Fruit fly (Drosophila melanogaster) whole organism, larva: ENCODE data around the gene CG33489.
"Not testable (repeated sequence)": the region's sequence is repeated elsewhere in the genome, so short reads cannot be mapped to it uniquely, and the experiment has no call there.

Source experiments
- noc ChIP-seq: fragments of 200-800 bp; sonication (Bioruptor generic); optimal IDR thresholded peaks from 3 replicates; lab custom pipeline; 2019; ENCODE audit warnings: missing biosample characterization, mild to moderate bottlenecking, missing genetic modification characterization, moderate library complexity

The CG33489 gene

dm6 chr3L:11593778-11594177, 16.9 kb upstream of the CG33489 start:
- TF ChIP-seq noc (tag; lab: Kevin White, UChicago): no peak

- TF ChIP-seq noc (tag; lab: Kevin White, UChicago): no peak
Measured at dm6 chr3L:11591803-11592202, 15.0 kb upstream of the CG33489 start.

dm6 chr3L:11591131-11591530, 14.3 kb upstream of the CG33489 start, which contains the start of gene CG33268:
CG33268 (minus strand) TSS chr3L:11591231.
- TF ChIP-seq noc (tag; lab: Kevin White, UChicago): no peak

- TF ChIP-seq noc (tag; lab: Kevin White, UChicago): not testable (repeated sequence)
Measured at dm6 chr3L:11589395-11589794, 12.6 kb upstream of the CG33489 start, which contains the start of gene CG7377. CG7377 (plus strand) TSS chr3L:11589695.

- no peak for TF ChIP-seq noc (tag; lab: Kevin White, UChicago)
Measured at dm6 chr3L:11588594-11588993, 11.8 kb upstream of the CG33489 start.

- TF ChIP-seq noc (tag; lab: Kevin White, UChicago): no peak
Measured at dm6 chr3L:11587720-11588580, 11.1 kb upstream of the CG33489 start, which contains the start of gene rt. rt (minus strand) TSS chr3L:11587770.

dm6 chr3L:11586794-11587462, 10.1 kb upstream of the CG33489 start:
- TF ChIP-seq noc (tag; lab: Kevin White, UChicago): no peak

dm6 chr3L:11583964-11584363, 7.1 kb upstream of the CG33489 start, which contains the start of gene CG32086:
CG32086 (minus strand) TSS chr3L:11584064.
- no peak for TF ChIP-seq noc (tag; lab: Kevin White, UChicago)

- TF ChIP-seq noc (tag; lab: Kevin White, UChicago): no peak
Measured at dm6 chr3L:11582097-11582496, 5.3 kb upstream of the CG33489 start, which contains the start of gene CG33269. CG33269 (minus strand) TSS chr3L:11582197.

dm6 chr3L:11580919-11581318, 4.1 kb upstream of the CG33489 start, which contains the start of gene CG43391:
CG43391 (minus strand) TSS chr3L:11581019.
- no peak for TF ChIP-seq noc (tag; lab: Kevin White, UChicago)

- no peak for TF ChIP-seq noc (tag; lab: Kevin White, UChicago)
Measured at dm6 chr3L:11579919-11580318, 3.1 kb upstream of the CG33489 start, which contains the start of gene CG43390. CG43390 (minus strand) TSS chr3L:11579950.

dm6 chr3L:11578847-11579246, 2.0 kb upstream of the CG33489 start:
- TF ChIP-seq noc (tag; lab: Kevin White, UChicago): no peak

dm6 chr3L:11578211-11578673, 1.4 kb upstream of the CG33489 start, which contains the start of gene CG33270:
CG33270 (minus strand) TSS chr3L:11578623.
- TF ChIP-seq noc (tag; lab: Kevin White, UChicago): no peak

dm6 chr3L:11577395-11577794, 551 bp upstream of the CG33489 start, which contains the start of gene CG33271:
CG33271 (minus strand) TSS chr3L:11577495.
- TF ChIP-seq noc (tag; lab: Kevin White, UChicago): no peak

- TF ChIP-seq noc (tag; lab: Kevin White, UChicago): no peak
Measured at dm6 chr3L:11574563-11574962, 2.3 kb downstream of the CG33489 start, which contains the start of gene CG33490. CG33490 (minus strand) TSS chr3L:11574663.
